Worm (Caenorhabditis elegans): ENCODE results near the gene rnp-3.
"Not testable (repeated sequence)": the region's sequence is repeated elsewhere in the genome, so short reads cannot be mapped to it uniquely, and the experiment has no call there.

rnp-3 gene

ce11 chrIV:4172242-4172641 is 1.6 kb upstream of the rnp-3 start:
- no peak for TF ChIP-seq unc-62 (GFP tag; optimal IDR thresholded peaks at IDR 0.05)

ce11 chrIV:4176088-4176487 is 2.2 kb downstream of the rnp-3 start, which contains the start of gene dnj-15:
Gene dnj-15 (plus strand): TSS chrIV:4176388.
- TF ChIP-seq unc-62 (GFP tag; optimal IDR thresholded peaks at IDR 0.05) = no peak

DNA sequence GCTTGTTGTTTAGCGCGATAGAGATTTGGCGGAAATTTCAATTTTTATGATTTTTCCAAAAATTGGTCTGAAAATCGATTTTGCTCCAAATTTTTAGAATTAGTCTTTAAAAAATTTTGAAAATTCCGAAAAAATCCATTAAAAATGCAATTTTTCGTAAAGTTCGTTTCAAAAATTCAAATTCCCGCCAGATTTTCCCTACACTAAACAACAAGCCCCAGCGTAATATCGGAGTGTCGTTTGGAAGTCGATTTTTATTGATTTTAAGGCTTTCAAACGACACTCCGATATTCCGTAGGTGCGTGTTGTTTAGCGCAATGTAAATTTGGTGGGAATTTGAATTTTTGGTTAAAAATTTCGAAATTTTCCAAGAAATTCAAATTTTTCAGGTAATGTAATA is 2.8 kb downstream of the rnp-3 start:
- no peak for TF ChIP-seq unc-62 (GFP tag; optimal IDR thresholded peaks at IDR 0.05)

DNA sequence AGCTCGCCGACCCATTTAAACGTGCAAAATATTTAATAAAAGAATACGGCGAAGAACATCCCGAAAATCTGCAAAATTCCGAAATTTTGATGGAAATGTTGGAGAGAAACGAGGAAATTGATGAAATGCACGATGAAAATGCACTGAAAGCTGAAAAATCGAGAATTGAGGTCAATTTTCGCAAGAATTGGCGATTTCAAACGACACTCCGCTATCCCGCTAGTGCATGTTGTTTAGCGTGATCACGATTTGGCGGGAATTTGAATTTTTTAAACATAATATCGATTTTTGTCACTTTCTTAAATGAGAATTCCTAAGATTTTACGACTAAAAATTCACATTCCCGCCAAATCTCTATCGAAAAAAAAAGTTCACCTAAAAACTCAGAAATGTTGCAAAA is 3.7 kb downstream of the rnp-3 start:
- no peak for TF ChIP-seq unc-62 (GFP tag; optimal IDR thresholded peaks at IDR 0.05)

DNA sequence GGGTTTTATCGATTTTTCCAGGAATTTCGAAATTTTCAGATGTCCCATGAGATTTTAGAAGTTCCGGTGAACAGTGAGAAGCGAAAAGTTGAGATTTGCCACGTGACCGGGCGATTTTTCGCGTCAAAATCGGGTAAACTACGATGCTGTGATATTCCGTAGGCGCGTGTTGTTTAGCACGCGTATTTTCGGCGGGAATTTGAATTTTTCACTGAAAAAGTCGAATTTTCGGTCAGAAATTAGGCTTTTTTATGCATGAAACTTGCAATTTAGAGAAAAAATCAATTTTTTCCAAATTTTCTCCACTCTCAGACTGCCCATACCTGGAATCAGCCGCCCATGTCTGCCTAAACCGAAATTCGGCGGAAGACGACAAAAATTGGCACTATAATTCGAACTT is 4.5 kb downstream of the rnp-3 start, which contains the start of gene tsen-34:
Gene tsen-34, plus strand, starts transcription at position 34 of the 400 bp plus-strand sequence.
- TF ChIP-seq unc-62 (GFP tag; optimal IDR thresholded peaks at IDR 0.05) = no peak

DNA sequence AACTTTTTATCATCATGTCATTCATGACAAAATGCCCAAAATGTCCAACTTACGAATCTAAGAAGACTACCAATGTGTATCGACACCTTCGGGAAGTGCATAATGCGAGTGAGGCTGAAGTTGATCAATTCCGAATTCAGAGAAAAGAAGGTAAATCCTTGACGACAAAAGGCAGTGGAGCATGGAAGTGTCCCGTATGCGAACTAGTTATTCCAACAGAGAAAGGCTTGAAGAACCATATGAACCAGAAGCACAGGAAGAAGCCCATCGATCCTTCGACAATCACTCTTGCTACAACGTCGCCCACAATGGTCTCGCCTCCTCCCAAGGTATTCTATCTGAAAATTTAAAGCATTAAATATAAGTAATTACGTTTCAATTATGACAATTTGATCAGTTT is 12.2 kb downstream of the rnp-3 start, which contains the start of gene K08D10.11:
Gene K08D10.11, minus strand, starts transcription at position 101 of the 400 bp plus-strand sequence.
- not testable (repeated sequence) for TF ChIP-seq unc-62 (GFP tag; optimal IDR thresholded peaks at IDR 0.05)

- not testable (repeated sequence) for TF ChIP-seq unc-62 (GFP tag; optimal IDR thresholded peaks at IDR 0.05)
Measured at ce11 chrIV:4196729-4197128, 22.8 kb downstream of the rnp-3 start, which contains the start of gene K06B9.6. Gene K06B9.6 (minus strand): TSS chrIV:4196829.

DNA sequence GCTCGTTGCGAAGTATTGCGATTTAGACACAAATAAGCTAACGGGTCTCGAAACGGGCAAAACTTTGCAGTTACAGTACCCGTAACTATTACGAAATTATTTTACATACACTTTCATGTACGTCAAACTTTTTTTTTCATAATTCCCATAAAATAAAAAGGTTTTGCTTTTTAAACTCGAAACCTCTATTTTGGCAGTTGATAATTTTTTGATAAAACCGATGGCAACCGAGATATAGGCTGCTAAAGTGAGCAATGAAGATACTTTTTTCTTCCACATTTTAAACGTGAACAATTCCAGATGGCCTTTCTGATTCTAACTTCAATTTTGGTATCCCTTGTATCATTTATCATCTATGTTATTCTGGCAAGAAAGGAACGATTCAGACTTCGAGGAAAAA is 23.3 kb downstream of the rnp-3 start, which contains the start of gene cyp-25A6:
Gene cyp-25A6, plus strand, starts transcription at position 301 of the 400 bp plus-strand sequence.
- TF ChIP-seq unc-62 (GFP tag; optimal IDR thresholded peaks at IDR 0.05) = not testable (repeated sequence)

ce11 chrIV:4204275-4204674 is 30.4 kb downstream of the rnp-3 start, which contains the start of gene pax-2:
Gene pax-2 (minus strand): TSS chrIV:4204375.
- TF ChIP-seq unc-62 (GFP tag; optimal IDR thresholded peaks at IDR 0.05) = no peak

ce11 chrIV:4207088-4207487 is 33.2 kb downstream of the rnp-3 start, which contains the start of gene osgn-1:
Gene osgn-1 (plus strand): TSS chrIV:4207388.
- no peak for TF ChIP-seq unc-62 (GFP tag; optimal IDR thresholded peaks at IDR 0.05)

- no peak for TF ChIP-seq unc-62 (GFP tag; optimal IDR thresholded peaks at IDR 0.05)
Measured at ce11 chrIV:4209084-4209483, 35.2 kb downstream of the rnp-3 start.

- no peak for TF ChIP-seq unc-62 (GFP tag; optimal IDR thresholded peaks at IDR 0.05)
Measured at ce11 chrIV:4210868-4211267, 37.0 kb downstream of the rnp-3 start.

ce11 chrIV:4212733-4213132 is 38.8 kb downstream of the rnp-3 start:
- TF ChIP-seq unc-62 (GFP tag; optimal IDR thresholded peaks at IDR 0.05) = no peak

DNA sequence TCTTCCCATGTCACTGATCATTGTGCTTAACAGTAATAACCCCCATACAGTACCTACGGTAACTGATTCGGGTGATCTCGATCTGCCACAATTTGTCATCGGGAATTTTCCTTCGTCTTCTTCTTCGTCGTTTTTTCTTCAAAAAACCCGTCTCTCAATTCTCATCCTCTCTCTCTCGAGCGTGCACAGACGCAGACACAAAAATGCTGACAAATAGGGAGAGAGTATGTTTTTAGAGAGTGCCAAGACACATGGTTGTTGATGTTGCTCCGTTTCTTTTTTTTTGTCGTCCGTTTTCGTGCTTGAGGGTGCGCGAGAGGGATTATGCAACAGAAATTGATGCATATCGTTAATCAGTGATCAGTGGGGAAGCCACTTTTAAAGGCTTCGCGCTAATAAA is 41.5 kb downstream of the rnp-3 start:
- no peak for TF ChIP-seq unc-62 (GFP tag; optimal IDR thresholded peaks at IDR 0.05)

DNA sequence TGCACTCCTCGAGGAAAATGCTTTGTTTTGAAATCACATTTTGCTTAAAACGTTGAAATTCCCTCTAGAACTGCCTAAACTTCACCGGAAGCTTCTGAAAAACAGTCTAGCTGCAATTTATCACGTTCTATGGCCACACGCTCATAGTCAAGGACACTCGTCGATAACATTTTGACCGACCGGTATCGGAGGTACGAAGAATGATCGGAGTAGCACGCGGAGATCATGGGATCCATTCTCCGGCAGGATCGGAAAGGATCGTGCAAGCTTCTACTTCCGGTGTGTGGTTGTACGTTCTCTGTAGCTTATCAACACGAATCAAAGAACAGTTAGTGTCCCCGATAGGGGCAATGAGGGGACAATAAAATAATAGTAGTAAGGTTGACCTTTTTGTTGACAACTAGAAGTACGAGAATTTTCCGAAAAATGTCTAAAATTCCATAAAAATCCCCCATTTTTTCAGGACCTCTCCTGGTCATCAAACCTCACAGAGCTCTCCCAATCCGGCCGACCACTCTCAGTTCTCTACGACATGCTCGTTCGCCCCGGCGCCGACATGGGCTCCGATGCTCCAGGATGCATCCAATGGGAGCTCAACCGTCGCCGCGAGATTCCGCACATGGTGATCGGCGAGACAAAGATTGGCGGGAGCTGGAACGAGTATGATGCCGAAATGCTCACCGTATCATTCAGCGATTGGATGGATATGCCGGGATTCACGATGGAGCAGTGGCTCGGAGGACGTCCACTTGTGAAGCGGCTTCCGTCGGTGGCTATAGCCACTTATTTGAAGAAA is 42.4 kb downstream of the rnp-3 start:
- TF ChIP-seq unc-62 (GFP tag; optimal IDR thresholded peaks at IDR 0.05) = no peak

ce11 chrIV:4218276-4218675 is 44.4 kb downstream of the rnp-3 start:
- TF ChIP-seq unc-62 (GFP tag; optimal IDR thresholded peaks at IDR 0.05) = no peak

ce11 chrIV:4219983-4220382 is 46.1 kb downstream of the rnp-3 start, which contains the start of gene F30B5.11:
Gene F30B5.11 (minus strand): TSS chrIV:4220083.
- no peak for TF ChIP-seq unc-62 (GFP tag; optimal IDR thresholded peaks at IDR 0.05)

Data from whole organism, dauer.